Worm (Caenorhabditis elegans): ENCODE measurements around the gene Y116A8C.33.

Gene Y116A8C.33

ce11 chrIV:17104157-17104872, 7.6 kb upstream of the Y116A8C.33 start:
- no peak for TF ChIP-seq unc-62 (GFP tag; optimal IDR thresholded peaks at IDR 0.05)
- TF ChIP-seq zag-1 (tag; optimal IDR thresholded peaks at IDR 0.05): no peak
- TF ChIP-seq mdl-1 (tag; optimal IDR thresholded peaks at IDR 0.05): no peak
- no peak for TF ChIP-seq elt-1 (tag; optimal IDR thresholded peaks at IDR 0.05)
- no peak for TF ChIP-seq unc-39 (tag; optimal IDR thresholded peaks at IDR 0.05)
- TF ChIP-seq elt-3 (tag; optimal IDR thresholded peaks at IDR 0.05): no peak
- no peak for TF ChIP-seq aly-2 (tag; optimal IDR thresholded peaks at IDR 0.05)
- no peak for TF ChIP-seq nhr-21 (tag; optimal IDR thresholded peaks at IDR 0.05)
- no peak for TF ChIP-seq F13H6.1 (tag; optimal IDR thresholded peaks at IDR 0.05)
- no peak for TF ChIP-seq nhr-237 (tag; optimal IDR thresholded peaks at IDR 0.05)
- no peak for TF ChIP-seq peb-1 (tag; optimal IDR thresholded peaks at IDR 0.05)
- TF ChIP-seq nhr-11 (tag; optimal IDR thresholded peaks at IDR 0.05): no peak
- TF ChIP-seq nhr-23 (tag; optimal IDR thresholded peaks at IDR 0.05): no peak
- no peak for TF ChIP-seq nhr-25 (tag; optimal IDR thresholded peaks at IDR 0.05)

ce11 chrIV:17105578-17105977, 6.3 kb upstream of the Y116A8C.33 start:
- no peak for TF ChIP-seq nhr-237 (tag; optimal IDR thresholded peaks at IDR 0.05)
- TF ChIP-seq zag-1 (tag; optimal IDR thresholded peaks at IDR 0.05): no peak
- TF ChIP-seq sem-4 (tag; optimal IDR thresholded peaks at IDR 0.05): no peak
- TF ChIP-seq ama-1 (optimal IDR thresholded peaks at IDR 0.05): no peak
- TF ChIP-seq mab-5 (tag; optimal IDR thresholded peaks at IDR 0.05): no peak
- TF ChIP-seq lin-13 (GFP tag; optimal IDR thresholded peaks at IDR 0.05): no peak
- no peak for TF ChIP-seq nhr-21 (tag; optimal IDR thresholded peaks at IDR 0.05)
- no peak for TF ChIP-seq unc-39 (tag; optimal IDR thresholded peaks at IDR 0.05)
- TF ChIP-seq lin-39 (tag; optimal IDR thresholded peaks at IDR 0.05): no peak

- TF ChIP-seq alr-1 (tag; optimal IDR thresholded peaks at IDR 0.05) (no peak), nhr-6 (tag; optimal IDR thresholded peaks at IDR 0.05) (no peak), Y55F3AM.14 (GFP tag; optimal IDR thresholded peaks at IDR 0.05) (no peak), nhr-129 (tag; optimal IDR thresholded peaks at IDR 0.05) (no peak), skn-1 (tag; optimal IDR thresholded peaks at IDR 0.05) (no peak), fos-1 (tag; optimal IDR thresholded peaks at IDR 0.05) (no peak), nhr-10 (tag; optimal IDR thresholded peaks at IDR 0.05) (no peak), mab-5 (tag; optimal IDR thresholded peaks at IDR 0.05) (no peak), mdl-1 (tag; optimal IDR thresholded peaks at IDR 0.05) (no peak), sem-4 (tag; optimal IDR thresholded peaks at IDR 0.05) (no peak), unc-39 (tag; optimal IDR thresholded peaks at IDR 0.05) (no peak), ama-1 (optimal IDR thresholded peaks at IDR 0.05) (no peak), dmd-4 (tag; optimal IDR thresholded peaks at IDR 0.05) (no peak), nhr-25 (tag; optimal IDR thresholded peaks at IDR 0.05) (no peak), nhr-23 (tag; optimal IDR thresholded peaks at IDR 0.05) (no peak), elt-3 (tag; optimal IDR thresholded peaks at IDR 0.05) (no peak)
These were observed 3.7 kb upstream of the Y116A8C.33 start for ce11 chrIV:17108200-17108599.

ce11 chrIV:17108805-17109204, 3.1 kb upstream of the Y116A8C.33 start:
- no peak for TF ChIP-seq nhr-129 (tag; optimal IDR thresholded peaks at IDR 0.05)
- no peak for TF ChIP-seq nhr-12 (tag; optimal IDR thresholded peaks at IDR 0.05)

- TF ChIP-seq skn-1 (tag; optimal IDR thresholded peaks at IDR 0.05) (no peak), C34F6.9 (tag; optimal IDR thresholded peaks at IDR 0.05) (no peak), R02D3.7 (tag; optimal IDR thresholded peaks at IDR 0.05) (no peak)
These were observed 2.5 kb upstream of the Y116A8C.33 start for ce11 chrIV:17109436-17109835.

- TF ChIP-seq crh-2 (tag; optimal IDR thresholded peaks at IDR 0.05) (no peak), Y55F3AM.14 (GFP tag; optimal IDR thresholded peaks at IDR 0.05) (no peak), unc-39 (tag; optimal IDR thresholded peaks at IDR 0.05) (no peak), sma-9 (GFP tag; optimal IDR thresholded peaks at IDR 0.05) (no peak), sma-9 (tag; optimal IDR thresholded peaks at IDR 0.05) (no peak), dmd-4 (tag; optimal IDR thresholded peaks at IDR 0.05) (no peak), mbf-1 (tag; optimal IDR thresholded peaks at IDR 0.05) (no peak), nhr-11 (tag; optimal IDR thresholded peaks at IDR 0.05) (no peak), lsy-2 (tag; optimal IDR thresholded peaks at IDR 0.05) (no peak), elt-3 (tag; optimal IDR thresholded peaks at IDR 0.05) (no peak), ceh-16 (tag; optimal IDR thresholded peaks at IDR 0.05) (no peak)
These were observed 1.0 kb upstream of the Y116A8C.33 start, which contains the start of gene sfa-1 for ce11 chrIV:17110882-17111281. Gene sfa-1 (minus strand): TSS chrIV:17110982.

Data from whole organism, L2 larva.